Fruit fly (Drosophila melanogaster): ENCODE data around the gene toe.
A peak's percentile ranks its signal among the peaks of the same experiment; 100 is the strongest.

The toe gene

DNA sequence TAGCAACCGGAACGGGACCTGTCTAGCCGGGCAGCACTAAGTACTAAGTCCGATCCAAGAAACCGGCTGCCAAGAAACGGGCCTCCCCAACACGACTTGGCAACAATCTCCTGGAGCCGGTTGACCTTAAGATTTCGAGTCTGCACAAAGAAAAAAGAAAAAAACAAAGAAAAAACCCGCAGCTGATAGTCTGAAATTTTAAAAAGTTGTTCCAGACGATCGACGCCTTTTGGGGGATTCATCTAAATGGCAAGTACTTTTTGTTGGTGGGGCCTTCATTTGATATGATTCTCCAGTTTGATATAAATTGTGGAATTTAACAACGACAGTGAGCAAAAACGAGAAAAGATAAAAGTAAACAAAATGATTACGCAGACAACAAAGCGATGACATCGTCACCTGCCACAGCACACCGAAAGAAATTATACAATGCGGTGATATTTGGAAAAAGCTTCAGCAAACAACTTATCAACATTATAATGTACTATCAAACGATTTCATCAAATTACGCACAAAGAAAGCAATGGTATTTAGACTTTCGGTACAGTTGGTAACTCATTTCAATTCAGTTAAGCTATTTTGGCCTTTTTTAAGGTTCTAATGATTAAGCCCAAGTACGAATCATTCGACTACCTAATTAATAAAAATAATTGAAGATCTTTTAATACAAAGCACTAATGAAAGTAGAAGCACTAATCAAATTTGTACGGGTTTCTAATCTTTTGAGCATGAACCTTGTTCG, 21.8 kb downstream of the toe start (continued):
- TF ChIP-seq brk (GFP tag; optimal IDR thresholded peaks at IDR 0.05) (peak; percentile 7), Myc (optimal IDR thresholded peaks at IDR 0.05) (no peak), tai (GFP tag; optimal IDR thresholded peaks at IDR 0.05) (no peak), Hnf4 (GFP tag; optimal IDR thresholded peaks at IDR 0.05) (peak; percentile 52), ey (GFP tag; optimal IDR thresholded peaks at IDR 0.05) (peak; percentile 72)

DNA sequence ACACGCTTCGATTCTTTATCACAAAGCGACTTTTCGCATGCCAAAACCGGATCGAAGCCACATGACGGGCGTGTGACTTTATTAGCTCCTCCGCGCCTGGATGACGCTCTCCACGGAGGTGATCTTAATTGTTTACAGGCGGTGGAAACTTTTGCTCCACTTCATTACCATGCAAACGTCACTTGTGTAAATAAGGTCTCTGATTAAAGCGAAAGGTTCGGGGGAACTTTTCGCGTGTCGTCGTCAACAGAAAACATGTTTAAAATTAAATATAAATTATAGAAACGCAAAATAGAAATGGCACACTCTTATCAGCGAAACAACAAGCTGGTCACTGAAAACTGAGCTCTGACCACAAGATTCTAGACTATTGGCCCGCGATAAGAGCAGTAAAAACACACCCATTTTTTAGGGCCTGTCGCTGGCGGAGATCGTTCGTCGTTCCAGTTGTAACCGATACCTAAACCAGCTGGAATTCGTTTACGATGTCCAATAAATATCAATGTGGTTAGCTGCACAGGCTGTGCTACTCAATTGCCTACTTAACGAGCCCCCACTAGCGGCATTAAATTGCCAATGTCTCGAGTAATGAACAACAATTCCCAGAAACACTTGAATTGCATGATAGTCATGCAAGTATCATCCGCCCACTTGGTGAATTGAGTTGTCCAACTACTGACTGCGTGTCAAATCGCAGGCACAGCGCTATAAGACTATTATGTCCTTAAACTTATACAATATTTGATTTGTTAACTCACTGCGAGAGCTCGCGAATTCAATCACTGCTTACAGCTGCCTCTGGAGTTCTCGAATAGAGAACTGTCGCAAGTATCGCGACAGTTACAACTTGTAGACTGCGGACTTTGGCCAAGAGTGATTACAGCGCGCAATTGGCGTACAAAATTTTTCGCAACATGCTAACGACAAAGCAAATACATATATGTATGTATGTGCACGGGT, 22.8 kb downstream of the toe start:
- TF ChIP-seq Sp1 (GFP tag; optimal IDR thresholded peaks at IDR 0.05) (no peak), Rel (GFP tag; optimal IDR thresholded peaks at IDR 0.05) (peak; percentile 71), Rel (tag; optimal IDR thresholded peaks at IDR 0.05) (peak; percentile 88), Hr83 (GFP tag; optimal IDR thresholded peaks at IDR 0.05; ENCODE audit: poor library complexity, severe bottlenecking) (peak; percentile 90), h (GFP tag; optimal IDR thresholded peaks at IDR 0.05) (peak; percentile 32), GATAd (GFP tag; optimal IDR thresholded peaks at IDR 0.05) (no peak), HLH106 (tag; optimal IDR thresholded peaks at IDR 0.05) (no peak), psq (GFP tag; optimal IDR thresholded peaks at IDR 0.05) (no peak), brk (GFP tag; optimal IDR thresholded peaks at IDR 0.05) (no peak), OdsH (GFP tag; optimal IDR thresholded peaks at IDR 0.05) (peak; percentile 7), pan (optimal IDR thresholded peaks at IDR 0.05) (no peak), br (GFP tag; optimal IDR thresholded peaks at IDR 0.05) (peak; percentile 6), lola (GFP tag; optimal IDR thresholded peaks at IDR 0.05) (no peak), rgr (GFP tag; optimal IDR thresholded peaks at IDR 0.05) (peak; percentile 0)

DNA sequence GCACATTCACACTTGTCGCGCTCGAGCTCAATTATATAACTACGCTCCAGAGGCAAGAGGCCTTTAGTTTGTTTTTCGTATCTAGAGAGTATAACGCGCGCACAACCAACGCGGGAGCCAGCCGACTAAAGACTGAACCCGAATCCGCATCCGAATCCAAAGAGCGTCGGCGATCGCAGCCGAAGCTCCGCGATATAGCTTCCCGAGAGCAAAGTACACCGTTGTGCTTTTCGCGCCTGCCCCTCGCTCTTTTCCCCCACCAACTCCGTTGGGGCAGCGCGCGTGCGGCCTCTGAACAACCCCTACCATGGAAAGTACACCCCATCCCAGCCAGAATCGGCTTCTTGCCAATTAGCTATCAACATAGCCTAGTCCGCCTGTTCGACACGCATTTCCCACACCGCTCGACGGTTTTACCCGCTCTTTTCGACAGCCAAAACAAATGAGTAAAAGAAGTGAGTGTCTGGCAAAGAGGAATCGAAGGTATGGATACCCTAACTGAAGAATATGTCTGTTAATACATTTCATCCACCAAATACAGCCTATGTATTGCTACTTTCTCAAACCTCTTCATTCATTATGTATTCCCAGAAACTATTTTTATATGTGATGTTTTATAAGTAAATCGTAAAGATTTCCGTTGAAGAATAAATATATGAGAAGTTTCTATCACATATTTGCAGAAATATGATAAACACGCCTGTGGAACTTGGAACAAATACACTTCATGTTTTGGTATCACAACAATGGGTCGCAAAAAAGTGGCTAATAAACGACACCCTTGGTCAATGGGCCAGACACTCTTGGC, 23.8 kb downstream of the toe start:
- TF ChIP-seq sage (GFP tag; optimal IDR thresholded peaks at IDR 0.05) = peak; percentile 7
- TF ChIP-seq dsf (GFP tag; optimal IDR thresholded peaks at IDR 0.05; ENCODE audit: borderline replicate concordance) = no peak
- TF ChIP-seq GATAd (GFP tag; optimal IDR thresholded peaks at IDR 0.05) = no peak
- peak; percentile 54 for TF ChIP-seq fru (GFP tag; optimal IDR thresholded peaks at IDR 0.05)
- no peak for TF ChIP-seq Abd-B (GFP tag; optimal IDR thresholded peaks at IDR 0.05)
- no peak for TF ChIP-seq pan (optimal IDR thresholded peaks at IDR 0.05)
- no peak for TF ChIP-seq sv (GFP tag; optimal IDR thresholded peaks at IDR 0.05)
- peak; percentile 1 for TF ChIP-seq psq (GFP tag; optimal IDR thresholded peaks at IDR 0.05)
- TF ChIP-seq Hr83 (GFP tag; optimal IDR thresholded peaks at IDR 0.05; ENCODE audit: poor library complexity, severe bottlenecking) = peak; percentile 95
- peak; percentile 30 for TF ChIP-seq br (GFP tag; optimal IDR thresholded peaks at IDR 0.05)
- TF ChIP-seq Rel (GFP tag; optimal IDR thresholded peaks at IDR 0.05) = no peak
- TF ChIP-seq Rel (tag; optimal IDR thresholded peaks at IDR 0.05) = peak; percentile 95
- peak in 1 of 2 experiments; percentile 57 for TF ChIP-seq dl (GFP tag; optimal IDR thresholded peaks at IDR 0.05; ENCODE audit: insufficient read depth in 1 of 2, partially characterized antibody in 2 of 2)
- no peak for TF ChIP-seq CrebA (GFP tag; optimal IDR thresholded peaks at IDR 0.05; ENCODE audit: borderline replicate concordance)
- TF ChIP-seq ey (GFP tag; optimal IDR thresholded peaks at IDR 0.05) = peak; percentile 56
- TF ChIP-seq rgr (GFP tag; optimal IDR thresholded peaks at IDR 0.05) = peak; percentile 31
- peak; percentile 68 for TF ChIP-seq woc (GFP tag; optimal IDR thresholded peaks at IDR 0.05)
- no peak for TF ChIP-seq jim (GFP tag; optimal IDR thresholded peaks at IDR 0.05)
- TF ChIP-seq CG9705 (GFP tag; optimal IDR thresholded peaks at IDR 0.05) = no peak
- TF ChIP-seq tai (GFP tag; optimal IDR thresholded peaks at IDR 0.05) = no peak
- TF ChIP-seq Myc (optimal IDR thresholded peaks at IDR 0.05) = no peak
- TF ChIP-seq Sp1 (GFP tag; optimal IDR thresholded peaks at IDR 0.05) = peak; percentile 39
- no peak for TF ChIP-seq usp (GFP tag; optimal IDR thresholded peaks at IDR 0.05)
- TF ChIP-seq foxo (GFP tag; optimal IDR thresholded peaks at IDR 0.05) = peak in 1 of 2 experiments; percentile 57
- TF ChIP-seq HLH106 (tag; optimal IDR thresholded peaks at IDR 0.05) = peak; percentile 41
- TF ChIP-seq dmrt93B (GFP tag; optimal IDR thresholded peaks at IDR 0.05) = peak; percentile 34
- no peak for TF ChIP-seq Hr78 (GFP tag; optimal IDR thresholded peaks at IDR 0.05)
- TF ChIP-seq CG32264 (GFP tag; optimal IDR thresholded peaks at IDR 0.05) = no peak
- no peak for TF ChIP-seq brk (GFP tag; optimal IDR thresholded peaks at IDR 0.05)
- TF ChIP-seq Vsx2 (GFP tag; optimal IDR thresholded peaks at IDR 0.05; ENCODE audit: partially characterized antibody) = peak; percentile 86
- TF ChIP-seq N (GFP tag; optimal IDR thresholded peaks at IDR 0.05) = no peak
- no peak for TF ChIP-seq OdsH (GFP tag; optimal IDR thresholded peaks at IDR 0.05)
- TF ChIP-seq Hnf4 (GFP tag; optimal IDR thresholded peaks at IDR 0.05) = peak; percentile 98
- TF ChIP-seq Dfd (GFP tag; optimal IDR thresholded peaks at IDR 0.05) = no peak
- TF ChIP-seq lola (GFP tag; optimal IDR thresholded peaks at IDR 0.05) = no peak
- peak; percentile 94 for TF ChIP-seq h (GFP tag; optimal IDR thresholded peaks at IDR 0.05)
- TF ChIP-seq Jra (GFP tag; optimal IDR thresholded peaks at IDR 0.05) = peak; percentile 20
- peak; percentile 73 for TF ChIP-seq Dif (GFP tag; optimal IDR thresholded peaks at IDR 0.05; ENCODE audit: partially characterized antibody)
- TF ChIP-seq Mio (GFP tag; optimal IDR thresholded peaks at IDR 0.05) = no peak

Measured in whole organism, wandering third instar larva.